Fruit fly (Drosophila melanogaster) S2 (cell line): ENCODE results near the gene CG7739.

ENCODE experiments used
- CG8478 ChIP-seq: fragments of >200 bp; optimal IDR thresholded peaks from 2 replicates; lab custom pipeline; 2018
- CTCF ChIP-seq, 2 experiments: fragments of >200 bp; optimal IDR thresholded peaks; 2 replicates each; lab custom pipeline; 2018

CG7739 gene

dm6 chr3L:15533402-15534129, 29.3 kb downstream of the CG7739 start:
- no peak for TF ChIP-seq CTCF (optimal IDR thresholded peaks at IDR 0.05; lab: Kevin White, UChicago)
- TF ChIP-seq CG8478 (lab: Kevin White, UChicago) = no peak

dm6 chr3L:15532368-15533030, 30.4 kb downstream of the CG7739 start:
- TF ChIP-seq CTCF (optimal IDR thresholded peaks at IDR 0.05; lab: Kevin White, UChicago) (no peak), CG8478 (lab: Kevin White, UChicago) (no peak)

dm6 chr3L:15531423-15532325, 31.2 kb downstream of the CG7739 start, which contains the start of gene CG43248:
Gene CG43248, minus strand, starts transcription at chr3L:15531473.
- TF ChIP-seq CTCF (optimal IDR thresholded peaks at IDR 0.05; lab: Kevin White, UChicago) (no peak), CG8478 (lab: Kevin White, UChicago) (no peak)

dm6 chr3L:15530638-15531225, 32.1 kb downstream of the CG7739 start:
- TF ChIP-seq CG8478 (lab: Kevin White, UChicago) = no peak
- no peak for TF ChIP-seq CTCF (optimal IDR thresholded peaks at IDR 0.05; lab: Kevin White, UChicago)

dm6 chr3L:15530071-15530470, 32.8 kb downstream of the CG7739 start:
- TF ChIP-seq CG8478 (lab: Kevin White, UChicago) (no peak), CTCF (optimal IDR thresholded peaks at IDR 0.05; lab: Kevin White, UChicago) (no peak)

dm6 chr3L:15529143-15529542, 33.7 kb downstream of the CG7739 start, which contains the start of gene obst-H:
Gene obst-H, minus strand, starts transcription at chr3L:15529243.
- TF ChIP-seq CTCF (optimal IDR thresholded peaks at IDR 0.05; lab: Kevin White, UChicago) (no peak), CG8478 (lab: Kevin White, UChicago) (no peak)

- TF ChIP-seq CG8478 (lab: Kevin White, UChicago) = no peak
- TF ChIP-seq CTCF (optimal IDR thresholded peaks at IDR 0.05; lab: Kevin White, UChicago) = no peak
Measured at dm6 chr3L:15528096-15528495, 34.8 kb downstream of the CG7739 start, which contains the start of gene CG42728. Gene CG42728, minus strand, starts transcription at chr3L:15528196.

- no peak for TF ChIP-seq CG8478 (lab: Kevin White, UChicago)
- no peak for TF ChIP-seq CTCF (optimal IDR thresholded peaks at IDR 0.05; lab: Kevin White, UChicago)
Measured at dm6 chr3L:15527416-15527815, 35.4 kb downstream of the CG7739 start, which contains the start of gene CG42729. Gene CG42729, minus strand, starts transcription at chr3L:15527516.

- TF ChIP-seq CTCF (optimal IDR thresholded peaks at IDR 0.05; lab: Kevin White, UChicago) (no peak), CG8478 (lab: Kevin White, UChicago) (no peak)
Measured at dm6 chr3L:15526712-15527111, 36.2 kb downstream of the CG7739 start, which contains the start of gene CG33985. Gene CG33985, minus strand, starts transcription at chr3L:15526812.

- TF ChIP-seq CTCF (optimal IDR thresholded peaks at IDR 0.05; lab: Kevin White, UChicago) (no peak), CG8478 (lab: Kevin White, UChicago) (no peak)
Measured at dm6 chr3L:15525153-15525552, 37.7 kb downstream of the CG7739 start, which contains the start of gene CG33986. Gene CG33986, minus strand, starts transcription at chr3L:15525253.

- no peak for TF ChIP-seq CG8478 (lab: Kevin White, UChicago)
- TF ChIP-seq CTCF (optimal IDR thresholded peaks at IDR 0.05; lab: Kevin White, UChicago) = no peak
Measured at dm6 chr3L:15523806-15524346, 39.0 kb downstream of the CG7739 start, which contains the start of gene CG7945. Gene CG7945, minus strand, starts transcription at chr3L:15524137.

- no peak for TF ChIP-seq CG8478 (lab: Kevin White, UChicago)
- no peak for TF ChIP-seq CTCF (optimal IDR thresholded peaks at IDR 0.05; lab: Kevin White, UChicago)
Measured at dm6 chr3L:15520320-15520719, 42.5 kb downstream of the CG7739 start, which contains the start of gene yellow-k. Gene yellow-k, plus strand, starts transcription at chr3L:15520620.

dm6 chr3L:15519920-15520319, 42.9 kb downstream of the CG7739 start:
- no peak for TF ChIP-seq CTCF (optimal IDR thresholded peaks at IDR 0.05; lab: Kevin White, UChicago)
- TF ChIP-seq CG8478 (lab: Kevin White, UChicago) = no peak
